Worm (Caenorhabditis elegans) whole organism, mixed stage, embryonic: Measurements from ENCODE around the gene C53A5.11.

Experiments
- ceh-83 ChIP-seq: fragments of 200-800 bp; sonication (Bioruptor generic); optimal IDR thresholded peaks from 2 replicates; lab custom pipeline; 2018; ENCODE audit warnings: mild to moderate bottlenecking, missing genetic modification characterization, missing compliant biosample characterization
- drap-1 ChIP-seq: fragments of 200-800 bp; sonication (Bioruptor generic); optimal IDR thresholded peaks from 3 replicates; lab custom pipeline; 2018; ENCODE audit warnings: mild to moderate bottlenecking, missing genetic modification characterization, missing compliant biosample characterization
- elt-3 ChIP-seq: fragments of 150-350 bp; optimal IDR thresholded peaks from 2 replicates; lab custom pipeline; 2014; ENCODE audit warnings: missing biosample characterization, missing genetic modification characterization
- flh-1 ChIP-seq: fragments of 200-800 bp; sonication (Bioruptor generic); optimal IDR thresholded peaks from 2 replicates; lab custom pipeline; 2018; ENCODE audit warnings: mild to moderate bottlenecking, missing genetic modification characterization, moderate library complexity, missing compliant biosample characterization
- hlh-1 ChIP-seq: fragments of 150-350 bp; optimal IDR thresholded peaks from 2 replicates; lab custom pipeline; 2014; ENCODE audit warnings: missing biosample characterization, missing genetic modification reagents, missing genetic modification characterization
- lin-13 ChIP-seq: fragments of 150-350 bp; optimal IDR thresholded peaks from 2 replicates; lab custom pipeline; 2014; ENCODE audit warnings: missing biosample characterization, missing genetic modification characterization
- nhr-12 ChIP-seq: fragments of 150-350 bp; optimal IDR thresholded peaks from 2 replicates; lab custom pipeline; 2014; ENCODE audit warnings: missing biosample characterization, missing genetic modification characterization
- nhr-76 ChIP-seq: sonication (generic microtip); optimal IDR thresholded peaks from 2 replicates; lab custom pipeline; 2017; ENCODE audit warnings: missing biosample characterization, missing genetic modification characterization
- pha-4 ChIP-seq: fragments of 150-350 bp; optimal IDR thresholded peaks from 2 replicates; lab custom pipeline; 2018; ENCODE audit warnings: missing biosample characterization, missing genetic modification reagents, missing genetic modification characterization
- snpc-4 ChIP-seq: fragments of 150-350 bp; optimal IDR thresholded peaks from 2 replicates; lab custom pipeline; 2014; ENCODE audit warnings: missing biosample characterization, missing genetic modification characterization
- tbx-8 ChIP-seq: fragments of 200-800 bp; sonication (Bioruptor generic); optimal IDR thresholded peaks from 2 replicates; lab custom pipeline; 2018; ENCODE audit warnings: mild to moderate bottlenecking, missing genetic modification characterization, moderate library complexity, missing compliant biosample characterization
- unc-39 ChIP-seq: fragments of 150-350 bp; optimal IDR thresholded peaks from 2 replicates; lab custom pipeline; 2014; ENCODE audit warnings: missing biosample characterization, missing genetic modification characterization
- unc-62 ChIP-seq: fragments of 150-350 bp; optimal IDR thresholded peaks from 2 replicates; lab custom pipeline; 2014; ENCODE audit warnings: missing biosample characterization, missing genetic modification reagents, missing genetic modification characterization
- ztf-11 ChIP-seq: fragments of 150-350 bp; optimal IDR thresholded peaks from 2 replicates; lab custom pipeline; 2014; ENCODE audit warnings: missing biosample characterization, missing genetic modification characterization

- TF ChIP-seq pha-4 (tag; lab: Kevin White, UChicago), result no peak
- no peak for TF ChIP-seq unc-62
- no peak for TF ChIP-seq snpc-4 (tag; lab: Kevin White, UChicago)
- TF ChIP-seq lin-13 (tag; lab: Kevin White, UChicago), result no peak
- TF ChIP-seq unc-39 (tag; lab: Kevin White, UChicago), result no peak
- no peak for TF ChIP-seq ztf-11
- no peak for TF ChIP-seq nhr-12
- TF ChIP-seq flh-1 (GFP tag; lab: Kevin White, UChicago), result no peak
- TF ChIP-seq drap-1, result no peak
- TF ChIP-seq elt-3 (tag; lab: Kevin White, UChicago), result no peak
- no peak for TF ChIP-seq hlh-1
- no peak for TF ChIP-seq tbx-8 (GFP tag; lab: Kevin White, UChicago)
- no peak for TF ChIP-seq nhr-76 (tag; lab: Kevin White, UChicago)
- no peak for TF ChIP-seq ceh-83
Measured at ce11 chrV:14609643-14610042, 47.0 kb downstream of the C53A5.11 start, which contains the start of gene R11H6.4.
